Fruit fly (Drosophila melanogaster): ENCODE measurements around the gene Myb.

Myb gene

dm6 chrX:15860479-15860878, 2.9 kb upstream of the Myb start (continued):
- peak; percentile 77 for TF ChIP-seq CG9139 (GFP tag; optimal IDR thresholded peaks at IDR 0.05)
- TF ChIP-seq Lpt (GFP tag; optimal IDR thresholded peaks at IDR 0.05), result peak; percentile 67
- TF ChIP-seq Hr4 (GFP tag; optimal IDR thresholded peaks at IDR 0.05), result no peak
- no peak for TF ChIP-seq CG6792 (GFP tag; optimal IDR thresholded peaks at IDR 0.05)
- TF ChIP-seq eg (GFP tag; IDR thresholded peaks at IDR 0.05), result no peak; the same call in 2 of the 3 replicates
- peak; percentile 24 for TF ChIP-seq fkh (GFP tag; optimal IDR thresholded peaks at IDR 0.05)
- TF ChIP-seq CG11902 (GFP tag; optimal IDR thresholded peaks at IDR 0.05), result no peak
- TF ChIP-seq CG8119 (GFP tag; IDR thresholded peaks at IDR 0.05), result no peak

- peak; percentile 34; the same call in 1 of the 3 replicates for TF ChIP-seq CG6163 (GFP tag; IDR thresholded peaks at IDR 0.05)
- no peak for TF ChIP-seq acj6 (GFP tag; optimal IDR thresholded peaks at IDR 0.05)
- TF ChIP-seq dac (GFP tag; optimal IDR thresholded peaks at IDR 0.05), result no peak
- no peak for TF ChIP-seq lz (GFP tag; optimal IDR thresholded peaks at IDR 0.05)
These were observed 2.2 kb upstream of the Myb start, which contains the start of gene Gbeta13F for dm6 chrX:15859869-15860268. TSS of gene Gbeta13F (plus strand) at chrX:15860115.

dm6 chrX:15859387-15859786, 1.8 kb upstream of the Myb start, which contains the start of gene AlkB:
TSS of gene AlkB (minus strand) at chrX:15859487.
- no peak for TF ChIP-seq Smox (GFP tag; optimal IDR thresholded peaks at IDR 0.05)
- no peak for TF ChIP-seq Sox102F (GFP tag; optimal IDR thresholded peaks at IDR 0.05)
- no peak for TF ChIP-seq CG8319 (GFP tag; optimal IDR thresholded peaks at IDR 0.05)
- TF ChIP-seq CG7368 (GFP tag; optimal IDR thresholded peaks at IDR 0.05), result no peak
- no peak for TF ChIP-seq CG1621 (tag; optimal IDR thresholded peaks at IDR 0.05)
- no peak for TF ChIP-seq CG6276 (GFP tag; optimal IDR thresholded peaks at IDR 0.05)
- no peak for TF ChIP-seq CG3032 (tag; optimal IDR thresholded peaks at IDR 0.05)

- TF ChIP-seq Ets96B (tag; optimal IDR thresholded peaks at IDR 0.05) (no peak), Eip93F (GFP tag; optimal IDR thresholded peaks at IDR 0.05) (peak; percentile 66), cyc (GFP tag; optimal IDR thresholded peaks at IDR 0.05) (no peak), Eip78C (GFP tag) (peak; percentile 82), CG6163 (GFP tag; IDR thresholded peaks at IDR 0.05) (no peak), Sox102F (GFP tag; optimal IDR thresholded peaks at IDR 0.05) (no peak), CG3032 (tag; optimal IDR thresholded peaks at IDR 0.05) (no peak), CG6808 (GFP tag; optimal IDR thresholded peaks at IDR 0.05) (no peak), svp (GFP tag) (peak; percentile 89), Blimp-1 (GFP tag; optimal IDR thresholded peaks at IDR 0.05) (no peak), CG6792 (GFP tag; optimal IDR thresholded peaks at IDR 0.05) (no peak), Eip75B (GFP tag; optimal IDR thresholded peaks at IDR 0.05) (peak; percentile 16), CG11762 (GFP tag; optimal IDR thresholded peaks at IDR 0.05; ENCODE audit: insufficient read depth) (no peak), fkh (GFP tag; optimal IDR thresholded peaks at IDR 0.05) (peak; percentile 59), CG4318 (GFP tag; optimal IDR thresholded peaks at IDR 0.05) (no peak), esn (GFP tag; optimal IDR thresholded peaks at IDR 0.05) (peak; percentile 34), achi (GFP tag; optimal IDR thresholded peaks at IDR 0.05) (no peak), dac (GFP tag; optimal IDR thresholded peaks at IDR 0.05) (no peak), ss (GFP tag; optimal IDR thresholded peaks at IDR 0.05) (peak in 1 of 2 experiments; percentile 48), CG6276 (GFP tag; optimal IDR thresholded peaks at IDR 0.05) (no peak), vri (GFP tag; optimal IDR thresholded peaks at IDR 0.05) (peak; percentile 59), CG8632 (GFP tag; optimal IDR thresholded peaks at IDR 0.05) (no peak), fd85E (GFP tag; optimal IDR thresholded peaks at IDR 0.05) (peak; percentile 19), topi (GFP tag; optimal IDR thresholded peaks at IDR 0.05) (peak; percentile 1), CG6854 (GFP tag; optimal IDR thresholded peaks at IDR 0.05) (no peak), pdm3 (GFP tag; optimal IDR thresholded peaks at IDR 0.05) (no peak), CG15336 (GFP tag; IDR thresholded peaks at IDR 0.05) (peak; percentile 11; the same call in 1 of the 2 replicates), CG16779 (tag; optimal IDR thresholded peaks at IDR 0.05) (no peak), Sox14 (GFP tag; optimal IDR thresholded peaks at IDR 0.05) (no peak)
These were observed 4.6 kb downstream of the Myb start, which contains the start of the genes UBL3 and CG15914 for dm6 chrX:15852815-15853542. TSS of gene UBL3 (minus strand) at chrX:15853175. TSS of gene CG15914 (plus strand) at chrX:15853421.

All from whole organism, prepupa.